Worm (Caenorhabditis elegans): ENCODE measurements around the gene T07E3.2.
A peak's percentile ranks its signal among the peaks of the same experiment; 100 is the strongest.

The T07E3.2 gene

ce11 chrIII:6897587-6898064 lies 8.9 kb upstream of the T07E3.2 start, which contains the start of gene T07E3.4 (continued):
- TF ChIP-seq dmd-9 (GFP tag; IDR thresholded peaks at IDR 0.05) (no peak), daf-12 (tag; optimal IDR thresholded peaks at IDR 0.05) (no peak), spr-1 (tag; optimal IDR thresholded peaks at IDR 0.05) (peak; percentile 22), R02D3.7 (tag; optimal IDR thresholded peaks at IDR 0.05) (no peak), zfp-3 (GFP tag; conservative IDR thresholded peaks at IDR 0.05) (no peak), nhr-48 (tag; optimal IDR thresholded peaks at IDR 0.05) (peak; percentile 78), lin-13 (GFP tag; optimal IDR thresholded peaks at IDR 0.05) (peak; percentile 46), ZK337.2 (GFP tag; IDR thresholded peaks at IDR 0.05) (no peak), snpc-4 (tag; optimal IDR thresholded peaks at IDR 0.05) (no peak), Y5F2A.4 (GFP tag; optimal IDR thresholded peaks at IDR 0.05) (no peak), daf-16 (GFP tag; optimal IDR thresholded peaks at IDR 0.05) (peak in 1 of 2 experiments; percentile 18), daf-16 (tag; optimal IDR thresholded peaks at IDR 0.05) (peak; percentile 68), nhr-11 (tag; optimal IDR thresholded peaks at IDR 0.05) (peak; percentile 84), lir-3 (tag; optimal IDR thresholded peaks at IDR 0.05) (no peak), mdl-1 (tag; optimal IDR thresholded peaks at IDR 0.05) (peak; percentile 22 to 72), nhr-28 (tag; optimal IDR thresholded peaks at IDR 0.05) (peak; percentile 84), arid-1 (GFP tag; conservative IDR thresholded peaks at IDR 0.05) (no peak), tag-97 (GFP tag; IDR thresholded peaks at IDR 0.05) (no peak), jun-1 (tag; optimal IDR thresholded peaks at IDR 0.05) (no peak), daf-8 (GFP tag; IDR thresholded peaks at IDR 0.05) (no peak), ztf-7 (tag; optimal IDR thresholded peaks at IDR 0.05) (peak; percentile 48), unc-62 (GFP tag; optimal IDR thresholded peaks at IDR 0.05 in 1 of 2) (peak in 1 of 2 experiments; percentile 90), unc-62 (tag; optimal IDR thresholded peaks at IDR 0.05) (no peak), D1046.2 (GFP tag; IDR thresholded peaks at IDR 0.05) (no peak), F44E2.7 (GFP tag; IDR thresholded peaks at IDR 0.05) (no peak), Y105C5A.15 (GFP tag; IDR thresholded peaks at IDR 0.05) (no peak), ZK546.5 (tag; optimal IDR thresholded peaks at IDR 0.05) (no peak), rbr-2 (tag; optimal IDR thresholded peaks at IDR 0.05) (peak; percentile 54), lin-15B (tag; optimal IDR thresholded peaks at IDR 0.05) (no peak), gei-8 (GFP tag; optimal IDR thresholded peaks at IDR 0.05) (peak; percentile 9), spr-3 (GFP tag; optimal IDR thresholded peaks at IDR 0.05) (no peak), lin-1 (GFP tag; IDR thresholded peaks at IDR 0.05) (peak; percentile 64; the same call in 1 of the 2 replicates), mep-1 (tag; optimal IDR thresholded peaks at IDR 0.05) (peak; percentile 69), pha-4 (GFP tag; IDR thresholded peaks at IDR 0.05) (0 out of 2 replicates have a peak, but pooled peaks have one; percentile 30), pha-4 (tag; optimal IDR thresholded peaks at IDR 0.05) (no peak), dpl-1 (GFP tag; optimal IDR thresholded peaks at IDR 0.05) (peak; percentile 48), ceh-32 (tag; optimal IDR thresholded peaks at IDR 0.05; ENCODE audit: poor library complexity) (no peak), ceh-44 (GFP tag; IDR thresholded peaks at IDR 0.05) (no peak), T26A8.4 (GFP tag; IDR thresholded peaks at IDR 0.05) (peak; percentile 59), hif-1 (tag; optimal IDR thresholded peaks at IDR 0.05) (no peak), ceh-20 (GFP tag; IDR thresholded peaks at IDR 0.05) (0 out of 2 replicates have a peak, but pooled peaks have one; percentile 37), ctbp-1 (GFP tag; IDR thresholded peaks at IDR 0.05) (peak; percentile 57; the same call in 1 of the 2 replicates), cey-2 (tag; optimal IDR thresholded peaks at IDR 0.05; ENCODE audit: borderline replicate concordance, insufficient read depth) (peak; percentile 19), T20F7.1 (GFP tag; optimal IDR thresholded peaks at IDR 0.05) (peak; percentile 60), hmg-1.1 (GFP tag; IDR thresholded peaks at IDR 0.05) (peak; percentile 76), saeg-2 (GFP tag; IDR thresholded peaks at IDR 0.05) (no peak)

Data from whole organism, L4 larva.